Worm (Caenorhabditis elegans) whole organism, late embryonic: Measurements from ENCODE around the gene R07E5.7.
A peak's percentile ranks its signal among the peaks of the same experiment; 100 is the strongest.

ENCODE experiments used
- C08G9.2 ChIP-seq: sonication (generic microtip); optimal IDR thresholded peaks from 2 replicates; lab custom pipeline; 2016; ENCODE audit warnings: mild to moderate bottlenecking, missing genetic modification characterization, moderate library complexity, missing compliant biosample characterization
- K02D7.2 ChIP-seq: sonication (generic microtip); optimal IDR thresholded peaks from 2 replicates; lab custom pipeline; 2017; ENCODE audit warnings: mild to moderate bottlenecking, missing genetic modification characterization, missing compliant biosample characterization
- K09A11.1 ChIP-seq: sonication (generic microtip); optimal IDR thresholded peaks from 2 replicates; lab custom pipeline; 2017; ENCODE audit warnings: antibody characterized with exemption, mild to moderate bottlenecking, missing genetic modification characterization, missing compliant biosample characterization; ENCODE audit not compliant: insufficient read depth
- ahr-1 ChIP-seq: sonication (generic microtip); optimal IDR thresholded peaks from 2 replicates; lab custom pipeline; 2016; ENCODE audit warnings: missing genetic modification characterization, missing compliant biosample characterization
- ama-1 ChIP-seq: fragments of 150-350 bp; optimal IDR thresholded peaks from 2 replicates; lab custom pipeline; 2014
- ceh-14 ChIP-seq: sonication (generic microtip); optimal IDR thresholded peaks from 2 replicates; lab custom pipeline; 2016; ENCODE audit warnings: missing genotype, missing genetic modification characterization, missing compliant biosample characterization
- ceh-18 ChIP-seq: sonication (generic microtip); optimal IDR thresholded peaks from 2 replicates; lab custom pipeline; 2016; ENCODE audit warnings: missing genetic modification characterization, missing compliant biosample characterization
- ceh-22 ChIP-seq: sonication (generic microtip); optimal IDR thresholded peaks from 2 replicates; lab custom pipeline; 2017; ENCODE audit warnings: missing biosample characterization, missing genetic modification characterization
- ceh-24 ChIP-seq: sonication (generic microtip); optimal IDR thresholded peaks from 2 replicates; lab custom pipeline; 2016; ENCODE audit warnings: mild to moderate bottlenecking, missing genetic modification characterization, missing compliant biosample characterization
- ceh-30 ChIP-seq: fragments of 150-350 bp; optimal IDR thresholded peaks from 2 replicates; lab custom pipeline; 2014; ENCODE audit warnings: missing biosample characterization, missing genetic modification characterization
- ceh-31 ChIP-seq: sonication (generic microtip); optimal IDR thresholded peaks from 2 replicates; lab custom pipeline; 2016; ENCODE audit warnings: missing genetic modification characterization, missing compliant biosample characterization
- ceh-45 ChIP-seq: fragments of 200-800 bp; sonication (Bioruptor generic); IDR thresholded peaks from 2 replicates; pipeline ENCODE4 v1.3.6; 2022; ENCODE audit warnings: missing genetic modification reagents, missing genetic modification characterization, missing compliant biosample characterization
- ceh-48 ChIP-seq: sonication (generic microtip); optimal IDR thresholded peaks from 2 replicates; lab custom pipeline; 2016; ENCODE audit warnings: missing genetic modification characterization, inconsistent platforms, missing compliant biosample characterization
- ceh-6 ChIP-seq: fragments of 200-800 bp; sonication (Bioruptor generic); optimal IDR thresholded peaks from 2 replicates; lab custom pipeline; 2018; ENCODE audit warnings: mild to moderate bottlenecking, missing genetic modification characterization, missing compliant biosample characterization
- che-1 ChIP-seq: sonication (generic microtip); optimal IDR thresholded peaks from 2 replicates; lab custom pipeline; 2016; ENCODE audit warnings: mild to moderate bottlenecking, missing genetic modification characterization, missing compliant biosample characterization
- elt-2 ChIP-seq: sonication (generic microtip); optimal IDR thresholded peaks from 2 replicates; lab custom pipeline; 2016; ENCODE audit warnings: missing genetic modification reagents, missing genetic modification characterization, missing compliant biosample characterization
- elt-4 ChIP-seq: sonication (generic microtip); optimal IDR thresholded peaks from 2 replicates; lab custom pipeline; 2016; ENCODE audit warnings: missing genetic modification characterization, missing compliant biosample characterization
- fax-1 ChIP-seq: sonication (generic microtip); optimal IDR thresholded peaks from 2 replicates; lab custom pipeline; 2016; ENCODE audit warnings: missing genotype, missing genetic modification characterization, missing compliant biosample characterization
- fkh-6 ChIP-seq: sonication (generic microtip); optimal IDR thresholded peaks from 2 replicates; lab custom pipeline; 2016; ENCODE audit warnings: missing genetic modification characterization, missing compliant biosample characterization
- gmeb-2 ChIP-seq: sonication (generic microtip); optimal IDR thresholded peaks from 2 replicates; lab custom pipeline; 2016; ENCODE audit warnings: missing genetic modification characterization, inconsistent platforms, missing compliant biosample characterization
- hlh-15 ChIP-seq: sonication (generic microtip); optimal IDR thresholded peaks from 2 replicates; lab custom pipeline; 2016; ENCODE audit warnings: missing genetic modification characterization, missing compliant biosample characterization
- hlh-30 ChIP-seq: sonication (generic microtip); optimal IDR thresholded peaks from 2 replicates; lab custom pipeline; 2017; ENCODE audit warnings: antibody characterized with exemption, missing genetic modification characterization, missing compliant biosample characterization; ENCODE audit not compliant: insufficient read depth
- hlh-6 ChIP-seq: sonication (generic microtip); optimal IDR thresholded peaks from 2 replicates; lab custom pipeline; 2016; ENCODE audit warnings: missing genotype, missing genetic modification characterization, missing compliant biosample characterization
- hlh-8 ChIP-seq: sonication (generic microtip); optimal IDR thresholded peaks from 2 replicates; lab custom pipeline; 2016; ENCODE audit warnings: missing genotype, missing genetic modification characterization, missing compliant biosample characterization
- lim-6 ChIP-seq: sonication (generic microtip); optimal IDR thresholded peaks from 2 replicates; lab custom pipeline; 2016; ENCODE audit warnings: missing genetic modification characterization, missing compliant biosample characterization
- lin-11 ChIP-seq: fragments of 200-800 bp; sonication (Bioruptor generic); optimal IDR thresholded peaks from 2 replicates; lab custom pipeline; 2018; ENCODE audit warnings: mild to moderate bottlenecking, missing genetic modification characterization, missing compliant biosample characterization
- mec-3 ChIP-seq: sonication (generic microtip); optimal IDR thresholded peaks from 2 replicates; lab custom pipeline; 2016; ENCODE audit warnings: borderline replicate concordance, missing genetic modification characterization, missing compliant biosample characterization
- nhr-232 ChIP-seq: sonication (generic microtip); optimal IDR thresholded peaks from 2 replicates; lab custom pipeline; 2016; ENCODE audit warnings: missing genetic modification characterization, missing compliant biosample characterization
- npax-4 ChIP-seq: sonication (generic microtip); optimal IDR thresholded peaks from 2 replicates; lab custom pipeline; 2016; ENCODE audit warnings: missing genetic modification characterization, missing compliant biosample characterization
- pat-9 ChIP-seq: fragments of 200-800 bp; sonication (Bioruptor generic); optimal IDR thresholded peaks from 2 replicates; lab custom pipeline; 2018; ENCODE audit warnings: mild to moderate bottlenecking, missing genetic modification characterization, moderate library complexity, missing compliant biosample characterization
- pha-2 ChIP-seq: sonication (generic microtip); optimal IDR thresholded peaks from 2 replicates; lab custom pipeline; 2017; ENCODE audit warnings: mild to moderate bottlenecking, missing genetic modification characterization, missing compliant biosample characterization
- pha-4 ChIP-seq: fragments of 150-350 bp; optimal IDR thresholded peaks from 2 replicates; lab custom pipeline; 2018; ENCODE audit warnings: missing biosample characterization, missing genetic modification reagents, missing genetic modification characterization
- pros-1 ChIP-seq: fragments of 150-350 bp; optimal IDR thresholded peaks from 2 replicates; lab custom pipeline; 2014; ENCODE audit warnings: missing biosample characterization, missing genetic modification reagents, missing genetic modification characterization
- syd-9 ChIP-seq: sonication (generic microtip); optimal IDR thresholded peaks from 2 replicates; lab custom pipeline; 2016; ENCODE audit warnings: mild to moderate bottlenecking, missing genetic modification characterization, moderate library complexity, missing compliant biosample characterization
- tbx-2 ChIP-seq: sonication (generic microtip); optimal IDR thresholded peaks from 2 replicates; lab custom pipeline; 2016; ENCODE audit warnings: missing genetic modification characterization, missing compliant biosample characterization
- tbx-7 ChIP-seq: sonication (generic microtip); optimal IDR thresholded peaks from 2 replicates; lab custom pipeline; 2016; ENCODE audit warnings: missing genotype, missing genetic modification characterization, missing compliant biosample characterization
- ttx-3 ChIP-seq: sonication (generic microtip); optimal IDR thresholded peaks from 2 replicates; lab custom pipeline; 2016; ENCODE audit warnings: missing genetic modification reagents, missing genetic modification characterization, missing compliant biosample characterization
- unc-42 ChIP-seq: sonication (generic microtip); optimal IDR thresholded peaks from 2 replicates; lab custom pipeline; 2016; ENCODE audit warnings: missing genotype, missing genetic modification characterization, missing compliant biosample characterization
- zip-5 ChIP-seq: sonication (generic microtip); optimal IDR thresholded peaks from 2 replicates; lab custom pipeline; 2016; ENCODE audit warnings: missing genetic modification characterization, missing compliant biosample characterization

The R07E5.7 gene

DNA sequence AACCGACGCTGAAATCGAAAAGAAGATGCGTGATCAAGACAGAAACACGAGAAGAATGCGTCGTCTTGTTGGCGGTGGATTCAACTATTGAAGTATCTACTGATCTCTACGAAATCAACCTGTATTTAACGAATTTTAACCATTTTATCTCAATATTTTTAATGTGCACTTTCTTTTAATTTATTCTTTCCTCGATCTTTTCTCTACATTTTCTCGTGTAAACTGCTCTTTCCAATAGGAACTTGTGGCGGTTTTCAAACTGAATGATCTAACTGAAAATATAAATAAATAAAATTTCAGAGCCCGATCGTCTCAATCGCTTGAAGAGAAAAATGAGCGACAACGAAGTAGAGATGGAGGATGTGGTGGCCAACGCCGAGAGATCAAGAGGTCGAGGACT, 13.0 kb downstream of the R07E5.7 start, which contains the start of gene rnp-4 (continued):
- TF ChIP-seq pat-9 (tag; lab: Kevin White, UChicago) (no peak), tbx-2 (no peak)

- peak; percentile 37 for TF ChIP-seq unc-42 (tag; lab: Kevin White, UChicago)
- TF ChIP-seq hlh-8 (tag; lab: Kevin White, UChicago) = no peak
- TF ChIP-seq hlh-30 (tag; lab: Kevin White, UChicago) = no peak
- TF ChIP-seq gmeb-2 (tag; lab: Kevin White, UChicago) = no peak
- peak; percentile 44 for TF ChIP-seq ceh-14 (tag; lab: Kevin White, UChicago)
- no peak for TF ChIP-seq ceh-24 (tag; lab: Kevin White, UChicago)
- no peak for TF ChIP-seq fax-1
- TF ChIP-seq ceh-18 (tag; lab: Kevin White, UChicago) = peak; percentile 25
- no peak for TF ChIP-seq che-1 (tag; lab: Kevin White, UChicago)
- peak; percentile 27 for TF ChIP-seq ceh-31 (tag; lab: Kevin White, UChicago)
- no peak for TF ChIP-seq K09A11.1
- no peak for TF ChIP-seq ceh-22 (tag; lab: Kevin White, UChicago)
- TF ChIP-seq C08G9.2 (tag; lab: Kevin White, UChicago) = no peak
- no peak for TF ChIP-seq ceh-6 (GFP tag; lab: Kevin White, UChicago)
- no peak for TF ChIP-seq pros-1
- TF ChIP-seq fkh-6 (tag; lab: Kevin White, UChicago) = no peak
Observed at ce11 chrIII:4404339-4404836, 14.6 kb downstream of the R07E5.7 start, which contains the start of the genes R07E5.17 and snfc-5. TSS of gene R07E5.17 (minus strand) at chrIII:4404436. TSS of gene snfc-5 (plus strand) at chrIII:4404786.

- TF ChIP-seq K02D7.2 (tag; lab: Kevin White, UChicago) (no peak), syd-9 (tag; lab: Kevin White, UChicago) (no peak), lim-6 (tag; lab: Kevin White, UChicago) (no peak), fax-1 (no peak), ceh-45 (GFP tag; lab: Robert Waterston, UW) (no peak), ahr-1 (tag; lab: Kevin White, UChicago) (no peak), pha-2 (tag; lab: Kevin White, UChicago) (no peak), lin-11 (tag; lab: Kevin White, UChicago) (no peak), unc-42 (tag; lab: Kevin White, UChicago) (no peak), ttx-3 (no peak), ceh-30 (no peak), tbx-7 (tag; lab: Kevin White, UChicago) (no peak), mec-3 (no peak)
Observed at ce11 chrIII:4401142-4401541, 17.8 kb downstream of the R07E5.7 start, which contains the start of gene R07E5.15. TSS of gene R07E5.15 (plus strand) at chrIII:4401442.

ce11 chrIII:4398463-4398862, 20.5 kb downstream of the R07E5.7 start, which contains the start of gene R07E5.6:
TSS of gene R07E5.6 (plus strand) at chrIII:4398763.
- TF ChIP-seq hlh-8 (tag; lab: Kevin White, UChicago) = no peak
- TF ChIP-seq K09A11.1 = no peak
- no peak for TF ChIP-seq pros-1
- TF ChIP-seq syd-9 (tag; lab: Kevin White, UChicago) = no peak
- TF ChIP-seq hlh-6 = no peak
- TF ChIP-seq nhr-232 = no peak
- no peak for TF ChIP-seq unc-42 (tag; lab: Kevin White, UChicago)
- no peak for TF ChIP-seq npax-4 (tag; lab: Kevin White, UChicago)
- TF ChIP-seq hlh-15 (tag; lab: Kevin White, UChicago) = no peak
- TF ChIP-seq ceh-31 (tag; lab: Kevin White, UChicago) = no peak
- TF ChIP-seq lin-11 (tag; lab: Kevin White, UChicago) = no peak
- no peak for TF ChIP-seq elt-2 (tag; lab: Kevin White, UChicago)
- no peak for TF ChIP-seq pha-4 (tag; lab: Kevin White, UChicago)
- TF ChIP-seq zip-5 = no peak
- TF ChIP-seq gmeb-2 (tag; lab: Kevin White, UChicago) = no peak
- TF ChIP-seq ceh-14 (tag; lab: Kevin White, UChicago) = no peak
- TF ChIP-seq ceh-48 (tag; lab: Kevin White, UChicago) = no peak
- no peak for TF ChIP-seq elt-4
- no peak for TF ChIP-seq ama-1 (lab: Kevin White, UChicago)
- no peak for TF ChIP-seq pat-9 (tag; lab: Kevin White, UChicago)
- TF ChIP-seq, all 69 proteins: peak for 0
